Worm (Caenorhabditis elegans) whole organism, late embryonic: Measurements from ENCODE around the gene ceeh-2.

Experiments used
- C08G9.2 ChIP-seq: sonication (generic microtip); optimal IDR thresholded peaks from 2 replicates; lab custom pipeline; 2016; ENCODE audit warnings: mild to moderate bottlenecking, missing genetic modification characterization, moderate library complexity, missing compliant biosample characterization
- C38D4.7 ChIP-seq: fragments of 200-800 bp; sonication (Bioruptor generic); optimal IDR thresholded peaks from 2 replicates; lab custom pipeline; 2018; ENCODE audit warnings: mild to moderate bottlenecking, missing genetic modification characterization, moderate library complexity, missing compliant biosample characterization
- F13H6.1 ChIP-seq: sonication (generic microtip); optimal IDR thresholded peaks from 2 replicates; lab custom pipeline; 2016; ENCODE audit warnings: missing genetic modification characterization, missing compliant biosample characterization
- K02D7.2 ChIP-seq: sonication (generic microtip); optimal IDR thresholded peaks from 2 replicates; lab custom pipeline; 2017; ENCODE audit warnings: mild to moderate bottlenecking, missing genetic modification characterization, missing compliant biosample characterization
- K09A11.1 ChIP-seq: sonication (generic microtip); optimal IDR thresholded peaks from 2 replicates; lab custom pipeline; 2017; ENCODE audit warnings: antibody characterized with exemption, mild to moderate bottlenecking, missing genetic modification characterization, missing compliant biosample characterization; ENCODE audit not compliant: insufficient read depth
- ceh-14 ChIP-seq: sonication (generic microtip); optimal IDR thresholded peaks from 2 replicates; lab custom pipeline; 2016; ENCODE audit warnings: missing genotype, missing genetic modification characterization, missing compliant biosample characterization
- ceh-18 ChIP-seq: sonication (generic microtip); optimal IDR thresholded peaks from 2 replicates; lab custom pipeline; 2016; ENCODE audit warnings: missing genetic modification characterization, missing compliant biosample characterization
- ceh-2 ChIP-seq: sonication (generic microtip); optimal IDR thresholded peaks from 2 replicates; lab custom pipeline; 2016; ENCODE audit warnings: missing genotype, missing genetic modification characterization, missing compliant biosample characterization
- ceh-24 ChIP-seq: sonication (generic microtip); optimal IDR thresholded peaks from 2 replicates; lab custom pipeline; 2016; ENCODE audit warnings: mild to moderate bottlenecking, missing genetic modification characterization, missing compliant biosample characterization
- ceh-30 ChIP-seq: fragments of 150-350 bp; optimal IDR thresholded peaks from 2 replicates; lab custom pipeline; 2014; ENCODE audit warnings: missing biosample characterization, missing genetic modification characterization
- ceh-31 ChIP-seq: sonication (generic microtip); optimal IDR thresholded peaks from 2 replicates; lab custom pipeline; 2016; ENCODE audit warnings: missing genetic modification characterization, missing compliant biosample characterization
- ceh-48 ChIP-seq: sonication (generic microtip); optimal IDR thresholded peaks from 2 replicates; lab custom pipeline; 2016; ENCODE audit warnings: missing genetic modification characterization, inconsistent platforms, missing compliant biosample characterization
- che-1 ChIP-seq: sonication (generic microtip); optimal IDR thresholded peaks from 2 replicates; lab custom pipeline; 2016; ENCODE audit warnings: mild to moderate bottlenecking, missing genetic modification characterization, missing compliant biosample characterization
- dmd-4 ChIP-seq: sonication (generic microtip); optimal IDR thresholded peaks from 2 replicates; lab custom pipeline; 2016; ENCODE audit warnings: borderline replicate concordance, missing genetic modification characterization, missing compliant biosample characterization
- dve-1 ChIP-seq: sonication (generic microtip); optimal IDR thresholded peaks from 2 replicates; lab custom pipeline; 2017; ENCODE audit warnings: antibody characterized with exemption, mild to moderate bottlenecking, missing genetic modification characterization, missing compliant biosample characterization
- elt-2 ChIP-seq: sonication (generic microtip); optimal IDR thresholded peaks from 2 replicates; lab custom pipeline; 2016; ENCODE audit warnings: missing genetic modification reagents, missing genetic modification characterization, missing compliant biosample characterization
- elt-4 ChIP-seq: sonication (generic microtip); optimal IDR thresholded peaks from 2 replicates; lab custom pipeline; 2016; ENCODE audit warnings: missing genetic modification characterization, missing compliant biosample characterization
- eyg-1 ChIP-seq: sonication (generic microtip); optimal IDR thresholded peaks from 2 replicates; lab custom pipeline; 2016; ENCODE audit warnings: missing genotype, missing genetic modification characterization, missing compliant biosample characterization
- fkh-10 ChIP-seq: fragments of 150-350 bp; optimal IDR thresholded peaks from 2 replicates; lab custom pipeline; 2014; ENCODE audit warnings: missing biosample characterization, missing genetic modification reagents, missing genetic modification characterization
- hlh-30 ChIP-seq: sonication (generic microtip); optimal IDR thresholded peaks from 2 replicates; lab custom pipeline; 2017; ENCODE audit warnings: antibody characterized with exemption, missing genetic modification characterization, missing compliant biosample characterization; ENCODE audit not compliant: insufficient read depth
- hlh-8 ChIP-seq: sonication (generic microtip); optimal IDR thresholded peaks from 2 replicates; lab custom pipeline; 2016; ENCODE audit warnings: missing genotype, missing genetic modification characterization, missing compliant biosample characterization
- lim-6 ChIP-seq: sonication (generic microtip); optimal IDR thresholded peaks from 2 replicates; lab custom pipeline; 2016; ENCODE audit warnings: missing genetic modification characterization, missing compliant biosample characterization
- mec-3 ChIP-seq: sonication (generic microtip); optimal IDR thresholded peaks from 2 replicates; lab custom pipeline; 2016; ENCODE audit warnings: borderline replicate concordance, missing genetic modification characterization, missing compliant biosample characterization
- nfya-1 ChIP-seq: sonication (generic microtip); optimal IDR thresholded peaks from 2 replicates; lab custom pipeline; 2017; ENCODE audit warnings: missing genetic modification characterization, mild to moderate bottlenecking, missing compliant biosample characterization, antibody characterized with exemption, moderate library complexity
- npax-4 ChIP-seq: sonication (generic microtip); optimal IDR thresholded peaks from 2 replicates; lab custom pipeline; 2016; ENCODE audit warnings: missing genetic modification characterization, missing compliant biosample characterization
- odd-2 ChIP-seq: sonication (generic microtip); optimal IDR thresholded peaks from 2 replicates; lab custom pipeline; 2017; ENCODE audit warnings: antibody characterized with exemption, mild to moderate bottlenecking, missing genetic modification characterization, missing compliant biosample characterization
- pag-3 ChIP-seq: sonication (generic microtip); optimal IDR thresholded peaks from 2 replicates; lab custom pipeline; 2016; ENCODE audit warnings: missing compliant biosample characterization, missing genetic modification characterization, borderline replicate concordance
- pha-2 ChIP-seq: sonication (generic microtip); optimal IDR thresholded peaks from 2 replicates; lab custom pipeline; 2017; ENCODE audit warnings: mild to moderate bottlenecking, missing genetic modification characterization, missing compliant biosample characterization
- pha-4 ChIP-seq: fragments of 150-350 bp; optimal IDR thresholded peaks from 2 replicates; lab custom pipeline; 2018; ENCODE audit warnings: missing biosample characterization, missing genetic modification reagents, missing genetic modification characterization
- pqm-1 ChIP-seq: sonication (generic microtip); optimal IDR thresholded peaks from 2 replicates; lab custom pipeline; 2016; ENCODE audit warnings: missing genetic modification characterization, missing compliant biosample characterization
- pros-1 ChIP-seq: fragments of 150-350 bp; optimal IDR thresholded peaks from 2 replicates; lab custom pipeline; 2014; ENCODE audit warnings: missing biosample characterization, missing genetic modification reagents, missing genetic modification characterization
- rnt-1 ChIP-seq: sonication (generic microtip); optimal IDR thresholded peaks from 2 replicates; lab custom pipeline; 2016; ENCODE audit warnings: missing genetic modification characterization, missing compliant biosample characterization
- sdc-2 ChIP-seq: sonication (generic microtip); optimal IDR thresholded peaks from 2 replicates; lab custom pipeline; 2016; ENCODE audit warnings: missing genotype, missing genetic modification characterization, missing compliant biosample characterization
- sox-2 ChIP-seq: fragments of 200-800 bp; sonication (Bioruptor generic); IDR thresholded peaks from 2 replicates; pipeline ENCODE4 v1.3.6; 2022; ENCODE audit warnings: missing genetic modification reagents, missing genetic modification characterization, missing compliant biosample characterization
- syd-9 ChIP-seq: sonication (generic microtip); optimal IDR thresholded peaks from 2 replicates; lab custom pipeline; 2016; ENCODE audit warnings: mild to moderate bottlenecking, missing genetic modification characterization, moderate library complexity, missing compliant biosample characterization
- tbx-2 ChIP-seq: sonication (generic microtip); optimal IDR thresholded peaks from 2 replicates; lab custom pipeline; 2016; ENCODE audit warnings: missing genetic modification characterization, missing compliant biosample characterization
- tbx-7 ChIP-seq: sonication (generic microtip); optimal IDR thresholded peaks from 2 replicates; lab custom pipeline; 2016; ENCODE audit warnings: missing genotype, missing genetic modification characterization, missing compliant biosample characterization
- ttx-3 ChIP-seq: sonication (generic microtip); optimal IDR thresholded peaks from 2 replicates; lab custom pipeline; 2016; ENCODE audit warnings: missing genetic modification reagents, missing genetic modification characterization, missing compliant biosample characterization
- unc-42 ChIP-seq: sonication (generic microtip); optimal IDR thresholded peaks from 2 replicates; lab custom pipeline; 2016; ENCODE audit warnings: missing genotype, missing genetic modification characterization, missing compliant biosample characterization
- unc-86 ChIP-seq: sonication (generic microtip); optimal IDR thresholded peaks from 2 replicates; lab custom pipeline; 2016; ENCODE audit warnings: missing genetic modification characterization, missing compliant biosample characterization

The ceeh-2 gene

DNA sequence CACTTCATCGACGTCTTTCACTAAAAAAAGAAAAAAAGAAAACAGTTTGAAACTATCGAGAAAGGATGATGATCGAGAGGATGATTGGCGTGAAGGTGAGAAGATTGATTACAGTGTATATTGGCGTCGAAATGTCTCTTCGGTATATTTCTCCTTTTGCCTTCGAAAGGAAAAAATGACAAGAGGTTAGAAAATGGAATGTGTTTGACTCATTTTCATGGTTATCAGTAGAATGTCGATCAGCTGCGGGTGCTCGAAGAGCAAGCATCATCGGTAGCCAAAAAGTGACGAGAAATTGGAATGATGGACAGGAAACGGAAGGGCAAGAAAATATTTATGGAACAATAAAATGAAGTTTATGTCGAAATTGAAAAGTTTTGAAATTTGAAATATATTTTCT is 23.9 kb downstream of the ceeh-2 start:
- TF ChIP-seq dve-1 (no peak), eyg-1 (tag; lab: Kevin White, UChicago) (no peak), lim-6 (tag; lab: Kevin White, UChicago) (no peak), fkh-10 (GFP tag; lab: Kevin White, UChicago) (no peak), pag-3 (tag; lab: Kevin White, UChicago) (no peak), hlh-30 (tag; lab: Kevin White, UChicago) (no peak), elt-2 (no peak), pqm-1 (tag; lab: Kevin White, UChicago) (no peak), F13H6.1 (tag; lab: Kevin White, UChicago) (no peak), pha-2 (tag; lab: Kevin White, UChicago) (no peak), mec-3 (tag; lab: Kevin White, UChicago) (no peak), ttx-3 (tag; lab: Kevin White, UChicago) (no peak), npax-4 (tag; lab: Kevin White, UChicago) (no peak), tbx-2 (tag; lab: Kevin White, UChicago) (no peak), dmd-4 (tag; lab: Kevin White, UChicago) (no peak), ceh-30 (tag; lab: Kevin White, UChicago) (no peak), sox-2 (GFP tag; lab: Robert Waterston, UW) (no peak), C08G9.2 (tag; lab: Kevin White, UChicago) (no peak), ceh-24 (no peak), K02D7.2 (tag; lab: Kevin White, UChicago) (no peak)

DNA sequence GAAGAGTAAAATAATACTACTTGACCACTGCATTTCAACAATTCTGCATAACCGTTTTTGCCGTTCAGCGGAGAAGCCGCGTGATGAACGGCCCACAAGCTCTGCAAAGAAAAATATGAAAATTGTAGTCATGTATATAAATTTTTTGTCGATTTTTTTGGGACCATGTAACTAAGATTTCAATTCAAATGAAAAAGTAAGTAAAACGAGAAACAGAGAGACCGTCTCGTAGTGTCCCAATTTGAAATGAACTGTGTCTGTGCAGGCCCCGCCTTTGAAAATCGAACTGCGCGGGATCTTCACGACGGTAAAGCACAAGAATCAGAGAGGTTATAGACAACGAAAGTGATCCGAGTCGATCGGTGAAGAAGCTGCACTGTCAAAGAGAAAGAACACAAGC is 25.7 kb downstream of the ceeh-2 start, which contains the start of gene crm-1:
Gene crm-1 (minus strand): TSS at position 101 of the 400 bp plus-strand sequence.
- no peak for TF ChIP-seq elt-4 (tag; lab: Kevin White, UChicago)

DNA sequence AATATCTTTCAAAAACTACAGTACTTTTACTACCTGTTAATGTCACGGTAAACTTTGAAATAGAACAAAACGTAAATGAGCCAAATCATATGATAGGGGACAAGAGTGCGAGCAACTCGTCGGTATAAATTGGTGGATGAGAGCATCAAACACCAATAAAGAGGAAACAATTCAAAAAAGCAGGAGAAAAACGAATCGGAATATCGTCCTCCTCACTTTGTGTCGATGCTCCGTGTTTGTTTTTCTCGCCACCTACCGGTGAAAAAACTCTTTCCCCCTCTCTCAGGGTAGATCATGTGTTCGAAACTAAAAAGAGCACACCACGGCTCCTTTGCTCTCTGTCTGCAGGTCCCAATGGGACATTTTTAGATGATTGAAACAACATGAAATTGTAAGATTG is 29.6 kb downstream of the ceeh-2 start:
- TF ChIP-seq fkh-10 (GFP tag; lab: Kevin White, UChicago): no peak
- TF ChIP-seq eyg-1 (tag; lab: Kevin White, UChicago): no peak
- TF ChIP-seq pha-4 (tag; lab: Kevin White, UChicago): no peak
- TF ChIP-seq pag-3 (tag; lab: Kevin White, UChicago): no peak
- no peak for TF ChIP-seq pros-1 (tag; lab: Kevin White, UChicago)
- TF ChIP-seq ceh-18 (tag; lab: Kevin White, UChicago): no peak
- no peak for TF ChIP-seq elt-4 (tag; lab: Kevin White, UChicago)
- TF ChIP-seq odd-2 (tag; lab: Kevin White, UChicago): no peak
- no peak for TF ChIP-seq ceh-14 (tag; lab: Kevin White, UChicago)
- TF ChIP-seq ceh-30 (tag; lab: Kevin White, UChicago): no peak
- TF ChIP-seq K09A11.1: no peak
- no peak for TF ChIP-seq rnt-1 (tag; lab: Kevin White, UChicago)
- no peak for TF ChIP-seq nfya-1
- no peak for TF ChIP-seq ceh-31 (tag; lab: Kevin White, UChicago)
- TF ChIP-seq tbx-2 (tag; lab: Kevin White, UChicago): no peak

DNA sequence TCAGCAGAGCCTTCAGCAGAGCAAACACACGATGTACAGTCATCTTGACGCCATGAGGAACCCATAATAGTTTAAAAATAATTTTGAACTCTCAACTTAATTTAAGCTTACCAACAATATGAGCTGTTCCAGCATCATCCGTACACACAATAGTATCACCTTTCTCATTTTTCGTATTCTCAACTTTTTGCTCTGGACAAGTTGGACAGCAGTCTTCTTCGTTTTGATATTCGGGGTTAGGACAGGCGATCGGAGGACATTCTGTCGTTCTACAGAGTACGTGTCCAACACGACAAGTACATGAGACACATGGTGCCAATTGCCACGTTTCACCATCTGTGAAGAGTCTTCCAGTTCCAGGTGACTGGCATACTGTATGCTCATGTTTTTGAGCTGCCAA is 34.2 kb downstream of the ceeh-2 start:
- no peak for TF ChIP-seq ceh-18 (tag; lab: Kevin White, UChicago)
- no peak for TF ChIP-seq pha-4 (tag; lab: Kevin White, UChicago)
- TF ChIP-seq ceh-24: no peak
- no peak for TF ChIP-seq che-1
- TF ChIP-seq K02D7.2 (tag; lab: Kevin White, UChicago): no peak
- TF ChIP-seq nfya-1: no peak
- TF ChIP-seq ceh-2: no peak
- no peak for TF ChIP-seq sdc-2
- TF ChIP-seq tbx-7 (tag; lab: Kevin White, UChicago): no peak
- TF ChIP-seq unc-42 (tag; lab: Kevin White, UChicago): no peak
- no peak for TF ChIP-seq elt-4 (tag; lab: Kevin White, UChicago)
- no peak for TF ChIP-seq hlh-8 (tag; lab: Kevin White, UChicago)
- no peak for TF ChIP-seq unc-86 (tag; lab: Kevin White, UChicago)
- no peak for TF ChIP-seq tbx-2 (tag; lab: Kevin White, UChicago)
- no peak for TF ChIP-seq ceh-48
- no peak for TF ChIP-seq syd-9
- no peak for TF ChIP-seq C38D4.7 (GFP tag; lab: Kevin White, UChicago)
